Worm (Caenorhabditis elegans): Measurements from ENCODE around the gene mrps-18B.

mrps-18B gene

DNA sequence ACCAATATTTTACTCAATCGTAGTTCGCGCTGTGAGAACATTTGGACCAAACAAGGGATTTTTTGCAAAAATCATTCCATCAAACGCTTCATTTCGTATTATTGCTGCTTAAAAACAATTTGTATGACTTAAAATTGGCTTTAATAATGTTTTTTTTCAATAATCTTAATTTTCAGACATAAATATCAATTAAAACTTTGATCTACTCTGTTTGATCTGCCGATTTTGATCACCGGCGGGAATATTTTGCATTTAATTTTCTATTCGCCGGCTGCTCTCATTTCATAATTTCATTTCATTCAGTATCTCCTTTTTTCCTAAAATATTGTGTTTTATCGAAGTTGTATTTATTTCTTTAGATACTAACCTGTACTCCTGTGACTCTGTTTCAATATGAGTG is 49.7 kb downstream of the mrps-18B start, which contains the start of gene puf-5:
puf-5 (plus strand) TSS at position 358 of the 400 bp plus-strand sequence.
- TF ChIP-seq W03F9.2 (tag; optimal IDR thresholded peaks at IDR 0.05) (no peak), dao-5 (tag; optimal IDR thresholded peaks at IDR 0.05) (no peak), him-1 (tag; optimal IDR thresholded peaks at IDR 0.05) (no peak)

All from whole organism, L4/young adult.